Worm (Caenorhabditis elegans): ENCODE measurements around the gene F11D11.4.

DNA sequence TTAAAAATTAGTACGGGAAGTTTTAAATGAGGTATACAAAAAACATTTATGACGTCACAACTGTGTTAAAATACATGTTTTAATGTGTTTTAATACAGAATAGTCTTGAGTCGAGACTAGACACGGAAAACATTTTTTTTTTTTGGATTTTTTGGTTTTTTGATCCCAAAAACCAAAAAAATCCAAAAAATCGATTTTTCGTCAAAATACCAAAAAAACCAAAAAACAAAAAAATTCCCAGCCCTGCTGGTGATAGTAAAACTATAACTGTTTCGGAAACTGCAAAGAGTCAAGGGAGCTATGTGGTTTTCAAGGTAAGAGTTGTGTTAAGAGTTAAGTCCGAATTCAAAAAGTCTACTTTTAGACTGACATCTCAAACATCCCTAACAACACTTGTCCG, at the start of gene F11D11.4:
- no peak for TF ChIP-seq dsc-1 (tag; optimal IDR thresholded peaks at IDR 0.05)
- TF ChIP-seq mdl-1 (tag; optimal IDR thresholded peaks at IDR 0.05) = no peak
- no peak for TF ChIP-seq snpc-4 (tag; optimal IDR thresholded peaks at IDR 0.05)
- TF ChIP-seq nhr-84 (tag; optimal IDR thresholded peaks at IDR 0.05) = no peak
- TF ChIP-seq fos-1 (tag; optimal IDR thresholded peaks at IDR 0.05) = no peak
- no peak for TF ChIP-seq dpl-1 (GFP tag; optimal IDR thresholded peaks at IDR 0.05)
- no peak for TF ChIP-seq lir-3 (tag; optimal IDR thresholded peaks at IDR 0.05; ENCODE audit: poor library complexity)
- TF ChIP-seq lin-39 (tag; optimal IDR thresholded peaks at IDR 0.05) = no peak
